Fruit fly (Drosophila melanogaster) whole organism, embryonic: ENCODE results near the gene Cyt-c-p.
A peak's percentile ranks its signal among the peaks of the same experiment; 100 is the strongest.

Experiments
- ATbp ChIP-seq: fragments of 200-800 bp; sonication (Bioruptor generic); optimal IDR thresholded peaks from 2 replicates; lab custom pipeline; 2017; ENCODE audit warnings: missing biosample characterization, mild to moderate bottlenecking, missing genetic modification characterization, missing genetic modification reagents
- Asciz ChIP-seq: fragments of 200-800 bp; sonication (Bioruptor generic); optimal IDR thresholded peaks from 2 replicates; lab custom pipeline; 2017; ENCODE audit warnings: missing biosample characterization, mild to moderate bottlenecking, missing genetic modification characterization, missing genetic modification reagents
- Atf3 ChIP-seq: fragments of 200-800 bp; sonication (Bioruptor generic); optimal IDR thresholded peaks from 3 replicates; lab custom pipeline; 2016; ENCODE audit warnings: missing biosample characterization, missing genetic modification characterization
- Awh ChIP-seq: fragments of 200-800 bp; sonication (Bioruptor generic); IDR thresholded peaks from 2 replicates; pipeline ENCODE4, ENCODE4 v1.3.6; 2022; ENCODE audit warnings: missing biosample characterization, missing genetic modification characterization
- C15 ChIP-seq: fragments of 200-800 bp; sonication (Bioruptor generic); IDR thresholded peaks from 3 replicates; pipeline ENCODE4 v1.3.6; 2022; ENCODE audit warnings: missing biosample characterization, missing genetic modification characterization
- CG10431 ChIP-seq: fragments of 200-800 bp; sonication (Bioruptor generic); optimal IDR thresholded peaks from 3 replicates; lab custom pipeline; 2018; ENCODE audit warnings: missing biosample characterization, mild to moderate bottlenecking, missing genetic modification characterization
- CG11504 ChIP-seq: fragments of 200-800 bp; sonication (Bioruptor generic); optimal IDR thresholded peaks from 3 replicates; lab custom pipeline; 2019; ENCODE audit warnings: missing biosample characterization, mild to moderate bottlenecking, missing genetic modification characterization, moderate library complexity
- CG1603 ChIP-seq: fragments of 200-800 bp; sonication (Bioruptor generic); optimal IDR thresholded peaks from 2 replicates; lab custom pipeline; 2019; ENCODE audit warnings: missing biosample characterization, mild to moderate bottlenecking, missing genetic modification characterization, moderate library complexity
- CG17385 ChIP-seq: fragments of 200-800 bp; sonication (Bioruptor generic); optimal IDR thresholded peaks from 3 replicates; lab custom pipeline; 2018; ENCODE audit warnings: missing biosample characterization, mild to moderate bottlenecking, missing genetic modification characterization
- CG17568 ChIP-seq: fragments of 200-800 bp; sonication (Bioruptor generic); optimal IDR thresholded peaks from 2 replicates; lab custom pipeline; 2018; ENCODE audit warnings: missing biosample characterization, mild to moderate bottlenecking, missing genetic modification characterization, moderate library complexity
- CG18599 ChIP-seq: fragments of 200-800 bp; sonication (Bioruptor generic); optimal IDR thresholded peaks from 3 replicates; lab custom pipeline; 2017; ENCODE audit warnings: missing biosample characterization, missing genetic modification characterization, mild to moderate bottlenecking, moderate library complexity, missing genetic modification reagents
- CG2129 ChIP-seq: fragments of 200-800 bp; sonication (Bioruptor generic); IDR thresholded peaks from 2 replicates; pipeline ENCODE4 v1.3.6; 2022; ENCODE audit warnings: missing biosample characterization, missing genetic modification characterization; ENCODE audit not compliant: partially characterized antibody
- CG2875 ChIP-seq: fragments of 200-800 bp; sonication (Bioruptor generic); optimal IDR thresholded peaks from 2 replicates; lab custom pipeline; 2017; ENCODE audit warnings: missing biosample characterization, mild to moderate bottlenecking, missing genetic modification characterization, missing genetic modification reagents
- CG3281 ChIP-seq: fragments of 200-800 bp; sonication (Bioruptor generic); optimal IDR thresholded peaks from 3 replicates; lab custom pipeline; 2017; ENCODE audit warnings: missing biosample characterization, mild to moderate bottlenecking, missing genetic modification characterization
- CG3407 ChIP-seq: fragments of 200-800 bp; sonication (Bioruptor generic); optimal IDR thresholded peaks from 2 replicates; lab custom pipeline; 2018; ENCODE audit warnings: missing biosample characterization, mild to moderate bottlenecking, missing genetic modification characterization
- CG4360 ChIP-seq: fragments of 200-800 bp; sonication (Bioruptor generic); IDR thresholded peaks from 2 replicates; pipeline ENCODE4 v1.3.6; 2022; ENCODE audit warnings: missing biosample characterization, missing genetic modification characterization
- CG4707 ChIP-seq: fragments of 200-800 bp; sonication (Bioruptor generic); optimal IDR thresholded peaks from 2 replicates; lab custom pipeline; 2018; ENCODE audit warnings: missing biosample characterization, mild to moderate bottlenecking, missing genetic modification characterization, moderate library complexity
- CG6791 ChIP-seq: fragments of 200-800 bp; sonication (Bioruptor generic); IDR thresholded peaks from 3 replicates; pipeline ENCODE4 v1.3.6; 2022; ENCODE audit warnings: missing biosample characterization, missing genetic modification characterization; ENCODE audit not compliant: partially characterized antibody
- CG8089 ChIP-seq: fragments of 200-800 bp; sonication (Bioruptor generic); optimal IDR thresholded peaks from 3 replicates; lab custom pipeline; 2016; ENCODE audit warnings: missing biosample characterization, missing genetic modification characterization
- Doc3 ChIP-seq: fragments of 200-800 bp; sonication (Bioruptor generic); IDR thresholded peaks from 3 replicates; pipeline ENCODE4 v1.3.6; 2022; ENCODE audit warnings: missing biosample characterization, missing genetic modification characterization; ENCODE audit not compliant: partially characterized antibody
- Dref ChIP-seq: fragments of 200-800 bp; sonication (Bioruptor generic); IDR thresholded peaks from 2 replicates; pipeline ENCODE4 v1.3.6; 2022; ENCODE audit warnings: missing biosample characterization, missing genetic modification characterization
- Ets97D ChIP-seq: fragments of 200-800 bp; sonication (Bioruptor generic); optimal IDR thresholded peaks from 3 replicates; lab custom pipeline; 2016; ENCODE audit warnings: missing biosample characterization, missing genetic modification characterization
- HLH3B ChIP-seq: fragments of 200-800 bp; sonication (Bioruptor generic); IDR thresholded peaks from 2 replicates; pipeline ENCODE4 v1.3.6; 2022; ENCODE audit warnings: missing biosample characterization, missing genetic modification characterization
- HmgD ChIP-seq: fragments of 200-800 bp; sonication (Bioruptor generic); optimal IDR thresholded peaks from 3 replicates; lab custom pipeline; 2016; ENCODE audit warnings: missing biosample characterization, missing genetic modification characterization
- Hr3 ChIP-seq: fragments of 200-800 bp; sonication (Bioruptor generic); optimal IDR thresholded peaks from 3 replicates; lab custom pipeline; 2016; ENCODE audit warnings: missing biosample characterization, missing genetic modification characterization
- Med ChIP-seq: fragments of 200-800 bp; sonication (Bioruptor generic); peaks from one replicate; lab custom pipeline; 2016; ENCODE audit warnings: missing biosample characterization, missing genetic modification characterization, mild to moderate bottlenecking, inconsistent platforms, moderate library complexity
- NfI ChIP-seq: fragments of 200-800 bp; sonication (Bioruptor generic); optimal IDR thresholded peaks from 3 replicates; lab custom pipeline; 2018; ENCODE audit warnings: missing biosample characterization, mild to moderate bottlenecking, missing genetic modification characterization, moderate library complexity
- Optix ChIP-seq: fragments of 200-800 bp; sonication (Bioruptor generic); IDR thresholded peaks from 3 replicates; pipeline ENCODE4 v1.3.6; 2022; ENCODE audit warnings: missing biosample characterization, missing genetic modification characterization
- Pdp1 ChIP-seq, 2 experiments: fragments of 200-800 bp; sonication (Bioruptor generic); optimal IDR thresholded peaks; 3 replicates each; lab custom pipeline; 2016; ENCODE audit warnings: missing biosample characterization in 2 of 2, missing genetic modification characterization in 2 of 2, mild to moderate bottlenecking in 1 of 2, moderate library complexity in 1 of 2
- Poxn ChIP-seq: fragments of 200-800 bp; sonication (Bioruptor generic); IDR thresholded peaks from 2 replicates; pipeline ENCODE4 v1.3.6; 2022; ENCODE audit warnings: missing biosample characterization, missing genetic modification characterization
- Tbp ChIP-seq: fragments of >200 bp; optimal IDR thresholded peaks from 2 replicates; lab custom pipeline; 2018; ENCODE audit warnings: missing biosample characterization, missing genetic modification characterization
- Xbp1 ChIP-seq: fragments of 200-800 bp; sonication (Bioruptor generic); optimal IDR thresholded peaks from 3 replicates; lab custom pipeline; 2016; ENCODE audit warnings: missing biosample characterization, mild to moderate bottlenecking, missing genetic modification characterization
- Xrp1 ChIP-seq: fragments of 200-800 bp; sonication (Bioruptor generic); IDR thresholded peaks from 2 replicates; pipeline ENCODE4 v1.3.6; 2022; ENCODE audit warnings: missing biosample characterization, missing genetic modification characterization
- ci ChIP-seq: fragments of 200-800 bp; sonication (Bioruptor generic); IDR thresholded peaks from 3 replicates; pipeline ENCODE4 v1.3.6; 2022; ENCODE audit warnings: missing biosample characterization, missing genetic modification characterization
- crp ChIP-seq, 2 experiments: fragments of 200-800 bp; sonication (Bioruptor generic); optimal IDR thresholded peaks; 2 replicates in 1 of 2; 3 replicates in 1 of 2; lab custom pipeline; 2017; ENCODE audit warnings: missing biosample characterization in 2 of 2, missing genetic modification characterization in 2 of 2, mild to moderate bottlenecking in 1 of 2, moderate library complexity in 1 of 2
- eve ChIP-seq, 2 experiments: fragments of >200 bp; optimal IDR thresholded peaks; 2 replicates each; lab custom pipeline; 2017; ENCODE audit warnings: missing biosample characterization in 2 of 2, missing genetic modification characterization in 2 of 2
- ewg ChIP-seq: fragments of 200-800 bp; sonication (Bioruptor generic); optimal IDR thresholded peaks from 3 replicates; lab custom pipeline; 2017; ENCODE audit warnings: mild to moderate bottlenecking, missing biosample characterization, missing genetic modification reagents, missing genetic modification characterization
- eyg ChIP-seq: fragments of 200-800 bp; sonication (Bioruptor generic); optimal IDR thresholded peaks from 3 replicates; lab custom pipeline; 2016; ENCODE audit warnings: missing biosample characterization, missing genetic modification characterization
- gsb ChIP-seq: fragments of 200-800 bp; sonication (Bioruptor generic); IDR thresholded peaks from 2 replicates; pipeline ENCODE4 v1.3.6; 2022; ENCODE audit warnings: missing biosample characterization, missing genetic modification characterization
- kah ChIP-seq: fragments of 200-800 bp; sonication (Bioruptor generic); optimal IDR thresholded peaks from 2 replicates; lab custom pipeline; 2018; ENCODE audit warnings: missing biosample characterization, mild to moderate bottlenecking, missing genetic modification characterization
- kni ChIP-seq: fragments of 200-800 bp; sonication (Bioruptor generic); optimal IDR thresholded peaks from 3 replicates; lab custom pipeline; 2017; ENCODE audit warnings: mild to moderate bottlenecking, missing biosample characterization, missing genetic modification reagents, missing genetic modification characterization
- nau ChIP-seq: fragments of 200-800 bp; sonication (Bioruptor generic); optimal IDR thresholded peaks from 3 replicates; lab custom pipeline; 2017; ENCODE audit warnings: missing biosample characterization, mild to moderate bottlenecking, missing genetic modification characterization, missing genetic modification reagents
- psq ChIP-seq: fragments of 200-800 bp; sonication (Bioruptor generic); optimal IDR thresholded peaks from 2 replicates; lab custom pipeline; 2017; ENCODE audit warnings: missing biosample characterization, missing genetic modification characterization
- salm ChIP-seq: fragments of 200-800 bp; sonication (Bioruptor generic); optimal IDR thresholded peaks from 2 replicates; lab custom pipeline; 2018; ENCODE audit warnings: missing biosample characterization, mild to moderate bottlenecking, missing genetic modification characterization
- sc ChIP-seq, 3 experiments: fragments of >200 bp in 2 of 3; fragments of 200-800 bp in 1 of 3; sonication (Bioruptor generic) in 1 of 3; optimal IDR thresholded peaks; 2 replicates in 2 of 3; 3 replicates in 1 of 3; lab custom pipeline; 2017; ENCODE audit warnings: mild to moderate bottlenecking in 1 of 3, missing biosample characterization in 1 of 3, missing genetic modification characterization in 1 of 3, missing genetic modification reagents in 1 of 3
- sens ChIP-seq: fragments of 200-800 bp; sonication (Bioruptor generic); peaks from one replicate; lab custom pipeline; 2016; ENCODE audit warnings: missing biosample characterization, missing genetic modification characterization
- sna ChIP-seq: fragments of 200-800 bp; sonication (Bioruptor generic); IDR thresholded peaks from 2 replicates; pipeline ENCODE4 v1.3.6; 2022; ENCODE audit warnings: missing biosample characterization, missing genetic modification characterization; ENCODE audit not compliant: partially characterized antibody
- toy ChIP-seq: fragments of 200-800 bp; sonication (Bioruptor generic); IDR thresholded peaks from 2 replicates; pipeline ENCODE4 v1.3.6; 2022; ENCODE audit warnings: missing biosample characterization, missing genetic modification characterization
- vvl ChIP-seq: fragments of 200-800 bp; sonication (Bioruptor generic); IDR thresholded peaks from 2 replicates; pipeline ENCODE4 v1.3.6; 2022; ENCODE audit warnings: missing biosample characterization, missing genetic modification characterization
- zfh2 ChIP-seq: fragments of 200-800 bp; sonication (Bioruptor generic); optimal IDR thresholded peaks from 2 replicates; lab custom pipeline; 2016; ENCODE audit warnings: missing biosample characterization, missing genetic modification characterization

Cyt-c-p gene

DNA sequence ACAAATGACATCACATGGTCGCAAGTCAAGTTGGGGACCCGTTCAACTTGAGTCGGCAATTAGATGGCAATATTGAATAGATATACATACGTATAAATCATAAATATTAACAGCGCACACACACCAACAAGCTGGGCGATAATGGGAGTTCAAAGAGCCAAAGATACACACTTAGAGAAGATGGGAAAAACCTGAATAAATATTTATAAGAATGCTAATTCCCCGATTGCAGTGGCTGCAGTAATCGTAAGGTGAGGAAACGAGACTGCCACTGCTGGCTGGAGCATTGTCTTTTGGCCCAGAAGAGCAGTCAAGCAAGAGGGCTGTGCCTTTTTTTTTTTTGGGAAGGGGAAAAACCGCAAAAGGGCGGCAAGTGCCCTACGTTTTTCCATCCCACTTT, 9.5 kb upstream of the Cyt-c-p start:
- TF ChIP-seq Xbp1, result no peak
- TF ChIP-seq Ets97D, result no peak
- TF ChIP-seq CG3407 (GFP tag; lab: Kevin White, UChicago), result no peak
- peak; percentile 60 for TF ChIP-seq sens
- TF ChIP-seq sc (optimal IDR thresholded peaks at IDR 0.05; lab: Kevin White, UChicago), result no peak
- no peak for TF ChIP-seq sc (GFP tag; optimal IDR thresholded peaks at IDR 0.05; lab: Kevin White, UChicago)
- TF ChIP-seq vvl (GFP tag; lab: Robert Waterston, UW), result peak; percentile 60; the same call in 1 of the 2 replicates
- no peak for TF ChIP-seq Doc3
- TF ChIP-seq CG17568, result peak; percentile 32
- TF ChIP-seq crp (GFP tag; optimal IDR thresholded peaks at IDR 0.05; lab: Kevin White, UChicago), result no peak
- TF ChIP-seq Med (GFP tag; lab: Kevin White, UChicago), result peak; percentile 62
- TF ChIP-seq eve (GFP tag; optimal IDR thresholded peaks at IDR 0.05; lab: Kevin White, UChicago), result no peak
- no peak for TF ChIP-seq ewg (GFP tag; lab: Kevin White, UChicago)
- no peak for TF ChIP-seq eyg (GFP tag; lab: Kevin White, UChicago)
- TF ChIP-seq zfh2, result no peak
- TF ChIP-seq CG4707 (GFP tag; lab: Kevin White, UChicago), result no peak
- TF ChIP-seq HLH3B, result no peak
- no peak for TF ChIP-seq Hr3 (GFP tag; lab: Kevin White, UChicago)
- TF ChIP-seq Atf3, result no peak
- TF ChIP-seq C15 (GFP tag; lab: Robert Waterston, UW), result no peak
- peak; percentile 8 for TF ChIP-seq salm (tag; lab: Kevin White, UChicago)
- no peak for TF ChIP-seq Tbp
- 0 out of 3 replicates have a peak, but pooled peaks have one; percentile 12 for TF ChIP-seq Optix (GFP tag; lab: Robert Waterston, UW)
- TF ChIP-seq CG1603 (tag; lab: Kevin White, UChicago), result no peak
- no peak for TF ChIP-seq NfI (GFP tag; lab: Kevin White, UChicago)
- TF ChIP-seq sna (GFP tag; lab: Robert Waterston, UW), result no peak

DNA sequence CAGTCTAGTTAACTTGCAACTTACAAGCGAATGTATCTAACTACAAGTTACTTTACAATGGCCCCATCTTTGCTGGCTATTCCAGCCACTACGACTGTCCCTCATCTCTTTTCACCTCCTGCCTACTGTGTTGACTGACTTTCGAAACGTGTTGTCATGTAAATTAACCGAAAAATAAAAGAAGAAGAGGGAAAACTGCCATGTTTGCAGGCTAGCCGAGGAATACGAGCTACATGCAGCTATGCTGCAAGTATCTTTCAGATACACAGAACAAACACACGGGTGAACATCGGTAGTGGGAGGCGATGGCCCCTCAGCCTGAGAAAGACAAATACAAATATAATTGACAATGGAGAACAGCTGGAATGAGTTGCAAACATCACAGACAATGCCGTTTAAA, 9.1 kb upstream of the Cyt-c-p start:
- no peak for TF ChIP-seq Dref (GFP tag; lab: Robert Waterston, UW)
- TF ChIP-seq CG2875 (GFP tag; lab: Kevin White, UChicago), result peak; percentile 18
- no peak for TF ChIP-seq vvl (GFP tag; lab: Robert Waterston, UW)
- TF ChIP-seq psq, result no peak
- no peak for TF ChIP-seq kah (GFP tag; lab: Kevin White, UChicago)
- no peak for TF ChIP-seq CG6791 (GFP tag; lab: Robert Waterston, UW)
- TF ChIP-seq CG18599 (GFP tag; lab: Kevin White, UChicago), result no peak
- TF ChIP-seq toy, result no peak
- no peak for TF ChIP-seq CG3281 (GFP tag; lab: Kevin White, UChicago)
- 0 out of 2 replicates have a peak, but pooled peaks have one; percentile 11 for TF ChIP-seq Xrp1 (GFP tag; lab: Robert Waterston, UW)
- no peak for TF ChIP-seq Poxn (GFP tag; lab: Robert Waterston, UW)
- TF ChIP-seq CG10431 (GFP tag; lab: Kevin White, UChicago), result peak; percentile 86
- 0 out of 3 replicates have a peak, but pooled peaks have one; percentile 38 for TF ChIP-seq ci (GFP tag; lab: Robert Waterston, UW)
- TF ChIP-seq Ets97D, result no peak
- TF ChIP-seq CG8089 (GFP tag; lab: Kevin White, UChicago), result no peak
- peak; percentile 35 for TF ChIP-seq ATbp (GFP tag; lab: Kevin White, UChicago)
- no peak for TF ChIP-seq HmgD
- TF ChIP-seq CG4360 (GFP tag; lab: Robert Waterston, UW), result 0 out of 2 replicates have a peak, but pooled peaks have one; percentile 14
- TF ChIP-seq Med (GFP tag; lab: Kevin White, UChicago), result peak; percentile 14
- no peak for TF ChIP-seq Pdp1 (GFP tag; optimal IDR thresholded peaks at IDR 0.05; lab: Kevin White, UChicago)
- peak; percentile 25 for TF ChIP-seq Asciz (GFP tag; lab: Kevin White, UChicago)
- peak; percentile 25 for TF ChIP-seq CG17385 (GFP tag; lab: Kevin White, UChicago)
- TF ChIP-seq Awh (GFP tag; lab: Robert Waterston, UW), result peak; percentile 20; the same call in 1 of the 2 replicates
- TF ChIP-seq CG11504 (tag; lab: Kevin White, UChicago), result no peak
- TF ChIP-seq CG1603 (tag; lab: Kevin White, UChicago), result peak; percentile 6
- TF ChIP-seq gsb (GFP tag; lab: Robert Waterston, UW), result no peak
- TF ChIP-seq kni, result peak; percentile 68
- no peak for TF ChIP-seq CG2129 (GFP tag; lab: Robert Waterston, UW)
- peak; percentile 18 for TF ChIP-seq nau (GFP tag; lab: Kevin White, UChicago)
